Worm (Caenorhabditis elegans): ENCODE data around the gene tbx-9.

The tbx-9 gene

ce11 chrIII:10333961-10334542 lies 7.6 kb downstream of the tbx-9 start, which contains the start of the genes jmjd-4 and mev-1 (continued):
- TF ChIP-seq fkh-8 (tag; optimal IDR thresholded peaks at IDR 0.05) = peak; percentile 78
- TF ChIP-seq aly-2 (tag; optimal IDR thresholded peaks at IDR 0.05) = peak; percentile 51
- TF ChIP-seq ceh-88 (GFP tag; IDR thresholded peaks at IDR 0.05) = peak; percentile 45; the same call in 1 of the 2 replicates
- TF ChIP-seq unc-30 (tag; optimal IDR thresholded peaks at IDR 0.05) = no peak
- no peak for TF ChIP-seq pag-3 (tag; optimal IDR thresholded peaks at IDR 0.05; ENCODE audit: borderline replicate concordance, insufficient read depth)
- TF ChIP-seq lin-14 (GFP tag; optimal IDR thresholded peaks at IDR 0.05) = peak; percentile 87
- TF ChIP-seq ets-5 (GFP tag; IDR thresholded peaks at IDR 0.05) = no peak
- no peak for TF ChIP-seq nhr-12 (tag; optimal IDR thresholded peaks at IDR 0.05)
- TF ChIP-seq snu-23 (GFP tag; optimal IDR thresholded peaks at IDR 0.05) = peak; percentile 93
- TF ChIP-seq unc-130 (tag; optimal IDR thresholded peaks at IDR 0.05) = peak; percentile 29
- TF ChIP-seq nhr-237 (tag; optimal IDR thresholded peaks at IDR 0.05) = no peak
- TF ChIP-seq ztf-11 (tag; optimal IDR thresholded peaks at IDR 0.05) = peak in 1 of 2 experiments; percentile 69
- TF ChIP-seq aha-1 (tag; optimal IDR thresholded peaks at IDR 0.05) = peak; percentile 81
- peak; percentile 82 for TF ChIP-seq snpc-4 (tag; optimal IDR thresholded peaks at IDR 0.05)
- TF ChIP-seq nhr-90 (tag; optimal IDR thresholded peaks at IDR 0.05; ENCODE audit: poor library complexity) = peak; percentile 91
- TF ChIP-seq hlh-4 (tag; optimal IDR thresholded peaks at IDR 0.05) = no peak
- TF ChIP-seq ceh-82 (tag; optimal IDR thresholded peaks at IDR 0.05) = peak; percentile 81 to 92 (median 91)
- TF ChIP-seq jun-1 (tag; optimal IDR thresholded peaks at IDR 0.05) = peak; percentile 84
- TF ChIP-seq Y116A8C.19 (tag; optimal IDR thresholded peaks at IDR 0.05; ENCODE audit: borderline replicate concordance) = no peak
- TF ChIP-seq zip-4 (GFP tag; optimal IDR thresholded peaks at IDR 0.05) = peak; percentile 80
- TF ChIP-seq zag-1 (tag; optimal IDR thresholded peaks at IDR 0.05) = no peak
- TF ChIP-seq ceh-90 (tag; optimal IDR thresholded peaks at IDR 0.05) = peak; percentile 56
- TF ChIP-seq nhr-19 (GFP tag; conservative IDR thresholded peaks at IDR 0.05) = peak; percentile 89
- TF ChIP-seq mef-2 (tag; optimal IDR thresholded peaks at IDR 0.05) = no peak
- TF ChIP-seq elt-2 (tag; optimal IDR thresholded peaks at IDR 0.05) = peak; percentile 84
- no peak for TF ChIP-seq efl-3 (GFP tag; optimal IDR thresholded peaks at IDR 0.05)
- peak; percentile 72 for TF ChIP-seq C16A3.4 (tag; optimal IDR thresholded peaks at IDR 0.05)
- TF ChIP-seq mab-9 (GFP tag; IDR thresholded peaks at IDR 0.05) = peak; percentile 81
- no peak for TF ChIP-seq hlh-17 (GFP tag; optimal IDR thresholded peaks at IDR 0.05; ENCODE audit: borderline replicate concordance)
- no peak for TF ChIP-seq unc-62 (GFP tag; optimal IDR thresholded peaks at IDR 0.05)
- TF ChIP-seq grh-1 (GFP tag; IDR thresholded peaks at IDR 0.05) = peak; percentile 90
- peak in 2 of 6 experiments; percentile 73 to 76 for TF ChIP-seq elt-3 (tag; optimal IDR thresholded peaks at IDR 0.05)
- TF ChIP-seq nhr-28 (tag; optimal IDR thresholded peaks at IDR 0.05) = no peak
- TF ChIP-seq F16B12.6 (tag; optimal IDR thresholded peaks at IDR 0.05) = peak; percentile 76
- peak; percentile 86 for TF ChIP-seq skn-1 (tag; optimal IDR thresholded peaks at IDR 0.05)
- TF ChIP-seq sptf-1 (tag; optimal IDR thresholded peaks at IDR 0.05) = no peak
- TF ChIP-seq ces-1 (GFP tag; optimal IDR thresholded peaks at IDR 0.05) = no peak
- TF ChIP-seq xbp-1 (tag; optimal IDR thresholded peaks at IDR 0.05) = peak; percentile 86

DNA sequence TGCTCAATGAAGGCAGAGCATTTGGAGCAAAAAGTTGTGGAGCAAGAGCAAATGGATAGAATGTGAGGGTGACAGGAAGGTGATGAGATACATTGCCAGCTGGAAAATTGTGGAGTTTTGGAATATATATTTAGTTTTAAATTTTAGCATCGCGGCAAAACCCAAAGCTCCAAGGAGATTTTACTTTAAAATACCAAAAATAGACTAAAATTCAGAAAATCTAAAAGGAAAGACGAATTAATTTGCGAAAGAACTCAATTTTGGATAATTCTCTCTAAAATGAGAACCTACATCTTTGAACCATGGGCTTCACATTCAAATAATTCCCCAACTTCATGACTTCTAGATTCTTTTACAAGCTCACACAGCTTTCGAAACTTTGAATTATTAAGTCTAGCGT lies 9.1 kb downstream of the tbx-9 start, which contains the start of gene T07C4.12:
Gene T07C4.12, minus strand, starts transcription at position 101 of the 400 bp plus-strand sequence.
- TF ChIP-seq sup-37 (GFP tag; optimal IDR thresholded peaks at IDR 0.05) = no peak
- no peak for TF ChIP-seq unc-30 (tag; optimal IDR thresholded peaks at IDR 0.05)
- TF ChIP-seq efl-1 (optimal IDR thresholded peaks at IDR 0.05) = no peak
- no peak for TF ChIP-seq efl-1 (GFP tag; optimal IDR thresholded peaks at IDR 0.05 in 1 of 2)
- TF ChIP-seq sptf-1 (tag; optimal IDR thresholded peaks at IDR 0.05) = no peak
- TF ChIP-seq ces-1 (GFP tag; optimal IDR thresholded peaks at IDR 0.05) = no peak
- no peak for TF ChIP-seq xbp-1 (tag; optimal IDR thresholded peaks at IDR 0.05)
- no peak for TF ChIP-seq jun-1 (tag; optimal IDR thresholded peaks at IDR 0.05)
- TF ChIP-seq ceh-82 (tag; optimal IDR thresholded peaks at IDR 0.05) = no peak
- no peak for TF ChIP-seq fkh-8 (tag; optimal IDR thresholded peaks at IDR 0.05)
- no peak for TF ChIP-seq ztf-4 (tag; optimal IDR thresholded peaks at IDR 0.05)
- no peak for TF ChIP-seq lin-15B (tag; optimal IDR thresholded peaks at IDR 0.05)
- no peak for TF ChIP-seq vab-15 (tag; optimal IDR thresholded peaks at IDR 0.05)
- TF ChIP-seq snu-23 (GFP tag; optimal IDR thresholded peaks at IDR 0.05) = no peak
